Worm (Caenorhabditis elegans) whole organism, late embryonic: ENCODE data around the gene bus-5.

Source experiments
- F13H6.1 ChIP-seq: sonication (generic microtip); optimal IDR thresholded peaks from 2 replicates; lab custom pipeline; 2016; ENCODE audit warnings: missing genetic modification characterization, missing compliant biosample characterization
- ahr-1 ChIP-seq: sonication (generic microtip); optimal IDR thresholded peaks from 2 replicates; lab custom pipeline; 2016; ENCODE audit warnings: missing genetic modification characterization, missing compliant biosample characterization
- ama-1 ChIP-seq: fragments of 150-350 bp; optimal IDR thresholded peaks from 2 replicates; lab custom pipeline; 2014
- ceh-34 ChIP-seq: sonication (generic microtip); optimal IDR thresholded peaks from 2 replicates; lab custom pipeline; 2016; ENCODE audit warnings: mild to moderate bottlenecking, missing genetic modification characterization, missing compliant biosample characterization
- dve-1 ChIP-seq: sonication (generic microtip); optimal IDR thresholded peaks from 2 replicates; lab custom pipeline; 2017; ENCODE audit warnings: antibody characterized with exemption, mild to moderate bottlenecking, missing genetic modification characterization, missing compliant biosample characterization
- eyg-1 ChIP-seq: sonication (generic microtip); optimal IDR thresholded peaks from 2 replicates; lab custom pipeline; 2016; ENCODE audit warnings: missing genotype, missing genetic modification characterization, missing compliant biosample characterization
- hlh-30 ChIP-seq: sonication (generic microtip); optimal IDR thresholded peaks from 2 replicates; lab custom pipeline; 2017; ENCODE audit warnings: antibody characterized with exemption, missing genetic modification characterization, missing compliant biosample characterization; ENCODE audit not compliant: insufficient read depth
- lin-11 ChIP-seq: fragments of 200-800 bp; sonication (Bioruptor generic); optimal IDR thresholded peaks from 2 replicates; lab custom pipeline; 2018; ENCODE audit warnings: mild to moderate bottlenecking, missing genetic modification characterization, missing compliant biosample characterization
- madf-2 ChIP-seq: sonication (generic microtip); optimal IDR thresholded peaks from 2 replicates; lab custom pipeline; 2017; ENCODE audit warnings: missing genetic modification characterization, missing compliant biosample characterization
- nhr-232 ChIP-seq: sonication (generic microtip); optimal IDR thresholded peaks from 2 replicates; lab custom pipeline; 2016; ENCODE audit warnings: missing genetic modification characterization, missing compliant biosample characterization
- rnt-1 ChIP-seq: sonication (generic microtip); optimal IDR thresholded peaks from 2 replicates; lab custom pipeline; 2016; ENCODE audit warnings: missing genetic modification characterization, missing compliant biosample characterization
- sox-4 ChIP-seq: sonication (generic microtip); optimal IDR thresholded peaks from 2 replicates; lab custom pipeline; 2017; ENCODE audit warnings: mild to moderate bottlenecking, missing genetic modification characterization, inconsistent platforms, missing compliant biosample characterization
- unc-86 ChIP-seq: sonication (generic microtip); optimal IDR thresholded peaks from 2 replicates; lab custom pipeline; 2016; ENCODE audit warnings: missing genetic modification characterization, missing compliant biosample characterization

- no peak for TF ChIP-seq sox-4 (tag; lab: Kevin White, UChicago)
- TF ChIP-seq hlh-30 (tag; lab: Kevin White, UChicago), result no peak
- TF ChIP-seq nhr-232 (tag; lab: Kevin White, UChicago), result no peak
- no peak for TF ChIP-seq madf-2
- TF ChIP-seq dve-1 (tag; lab: Kevin White, UChicago), result no peak
- no peak for TF ChIP-seq rnt-1
- no peak for TF ChIP-seq unc-86 (tag; lab: Kevin White, UChicago)
- no peak for TF ChIP-seq ama-1 (lab: Kevin White, UChicago)
- TF ChIP-seq ahr-1 (tag; lab: Kevin White, UChicago), result no peak
- TF ChIP-seq eyg-1, result no peak
- TF ChIP-seq lin-11 (tag; lab: Kevin White, UChicago), result no peak
- TF ChIP-seq ceh-34, result no peak
- no peak for TF ChIP-seq F13H6.1 (tag; lab: Kevin White, UChicago)
These were observed 34.1 kb downstream of the bus-5 start for ce11 chrX:2078822-2079221.
